Worm (Caenorhabditis elegans): ENCODE measurements around the gene alh-10.

Gene alh-10

DNA sequence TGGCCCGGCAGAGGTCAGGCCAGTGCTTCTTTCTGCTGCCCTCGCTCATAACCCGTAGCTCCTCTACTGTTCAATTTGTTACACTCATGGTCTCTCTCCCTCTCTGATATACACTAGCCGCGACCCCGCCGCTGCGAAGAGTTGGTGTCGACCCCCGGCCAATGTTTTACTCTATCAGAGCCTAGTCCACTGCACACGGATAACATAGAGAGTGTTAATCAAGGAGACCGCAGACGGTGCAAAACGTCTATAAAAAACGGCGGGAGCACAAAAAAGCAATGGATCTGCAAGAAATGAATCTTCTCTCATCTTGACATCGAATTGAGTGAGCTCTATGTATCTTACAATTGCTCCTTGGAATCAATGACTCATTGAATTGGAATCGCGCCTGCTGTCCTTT, 10.0 kb upstream of the alh-10 start:
- TF ChIP-seq egl-44 (GFP tag; IDR thresholded peaks at IDR 0.05) = no peak
- TF ChIP-seq F39B2.1 (GFP tag; IDR thresholded peaks at IDR 0.05) = no peak
- no peak for TF ChIP-seq repo-1 (tag; optimal IDR thresholded peaks at IDR 0.05)
- TF ChIP-seq K12H6.12 (tag; optimal IDR thresholded peaks at IDR 0.05) = no peak
- TF ChIP-seq nhr-179 (tag; optimal IDR thresholded peaks at IDR 0.05) = no peak
- TF ChIP-seq ceh-100 (GFP tag; IDR thresholded peaks at IDR 0.05) = no peak
- no peak for TF ChIP-seq ceh-91 (GFP tag; IDR thresholded peaks at IDR 0.05)
- no peak for TF ChIP-seq nhr-90 (tag; optimal IDR thresholded peaks at IDR 0.05)
- TF ChIP-seq T07F8.4 (tag; optimal IDR thresholded peaks at IDR 0.05) = no peak
- TF ChIP-seq F57A8.1 (GFP tag; optimal IDR thresholded peaks at IDR 0.05) = no peak
- no peak for TF ChIP-seq pha-4 (tag; optimal IDR thresholded peaks at IDR 0.05)
- TF ChIP-seq F52B5.7 (tag; optimal IDR thresholded peaks at IDR 0.05) = no peak
- TF ChIP-seq attf-6 (GFP tag; IDR thresholded peaks at IDR 0.05) = no peak
- TF ChIP-seq F23B12.7 (tag; optimal IDR thresholded peaks at IDR 0.05; ENCODE audit: insufficient read depth) = no peak

DNA sequence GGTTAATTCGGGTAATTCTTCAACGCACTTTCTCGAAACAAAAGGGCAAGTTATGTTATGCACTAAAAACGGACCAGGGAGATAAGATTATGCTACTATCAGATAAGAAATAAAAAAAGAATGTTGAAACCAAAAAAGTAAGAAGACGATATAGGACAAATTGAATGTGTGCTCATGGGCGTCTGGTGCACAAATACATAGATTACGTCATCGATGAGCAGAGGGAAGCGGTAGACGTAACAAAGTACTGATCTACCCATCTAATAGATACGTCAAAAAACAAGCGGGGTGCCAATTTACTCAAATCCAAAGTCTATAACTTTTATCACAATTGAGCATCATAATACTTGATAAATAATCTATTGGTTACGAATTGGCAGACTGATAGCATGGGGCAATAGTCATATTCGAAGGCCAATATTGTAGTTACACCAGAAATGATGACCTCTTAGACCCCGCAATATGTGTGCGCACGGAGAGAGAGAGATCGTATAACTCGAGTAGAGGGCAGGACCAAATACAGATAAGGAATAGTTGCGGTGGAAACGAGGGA, 8.6 kb upstream of the alh-10 start:
- TF ChIP-seq madf-8 (GFP tag; conservative IDR thresholded peaks at IDR 0.05) (no peak), lin-35 (GFP tag; optimal IDR thresholded peaks at IDR 0.05) (no peak), C17E4.6 (GFP tag; IDR thresholded peaks at IDR 0.05) (no peak), F57A8.1 (GFP tag; optimal IDR thresholded peaks at IDR 0.05) (no peak), rec-8 (tag; optimal IDR thresholded peaks at IDR 0.05) (no peak), zfh-2 (GFP tag; conservative IDR thresholded peaks at IDR 0.05) (no peak), ztf-26 (tag; optimal IDR thresholded peaks at IDR 0.05) (no peak), rcor-1 (GFP tag; IDR thresholded peaks at IDR 0.05) (no peak), aptf-2 (GFP tag; conservative IDR thresholded peaks at IDR 0.05) (no peak), gei-17 (GFP tag; optimal IDR thresholded peaks at IDR 0.05) (no peak), F22D6.2 (tag; optimal IDR thresholded peaks at IDR 0.05) (no peak), aptf-3 (GFP tag; IDR thresholded peaks at IDR 0.05) (no peak), akir-1 (GFP tag; optimal IDR thresholded peaks at IDR 0.05) (no peak), cebp-2 (GFP tag; IDR thresholded peaks at IDR 0.05) (no peak), K12H6.12 (tag; optimal IDR thresholded peaks at IDR 0.05) (no peak), repo-1 (tag; optimal IDR thresholded peaks at IDR 0.05) (no peak), attf-5 (GFP tag; optimal IDR thresholded peaks at IDR 0.05) (no peak), madf-3 (GFP tag; IDR thresholded peaks at IDR 0.05) (no peak)

- TF ChIP-seq attf-5 (GFP tag; optimal IDR thresholded peaks at IDR 0.05) = no peak
- TF ChIP-seq ztf-6 (GFP tag; IDR thresholded peaks at IDR 0.05) = no peak
- TF ChIP-seq sea-2 (GFP tag; IDR thresholded peaks at IDR 0.05) = no peak
- TF ChIP-seq lsl-1 (GFP tag; optimal IDR thresholded peaks at IDR 0.05) = no peak
- no peak for TF ChIP-seq dpff-1 (tag; optimal IDR thresholded peaks at IDR 0.05)
- TF ChIP-seq madf-6 (GFP tag; IDR thresholded peaks at IDR 0.05) = no peak
- TF ChIP-seq snpc-4 (GFP tag; optimal IDR thresholded peaks at IDR 0.05) = no peak
- TF ChIP-seq snpc-4 (tag; optimal IDR thresholded peaks at IDR 0.05) = no peak
- no peak for TF ChIP-seq nhr-179 (tag; optimal IDR thresholded peaks at IDR 0.05)
- no peak for TF ChIP-seq gei-17 (GFP tag; optimal IDR thresholded peaks at IDR 0.05)
- no peak for TF ChIP-seq efl-1 (GFP tag; optimal IDR thresholded peaks at IDR 0.05)
- TF ChIP-seq ztf-26 (tag; optimal IDR thresholded peaks at IDR 0.05) = no peak
- TF ChIP-seq attf-3 (GFP tag; conservative IDR thresholded peaks at IDR 0.05) = no peak
- TF ChIP-seq ama-1 (optimal IDR thresholded peaks at IDR 0.05) = no peak
- no peak for TF ChIP-seq ama-1 (GFP tag; optimal IDR thresholded peaks at IDR 0.05)
- TF ChIP-seq ekl-4 (GFP tag; IDR thresholded peaks at IDR 0.05) = no peak
- no peak for TF ChIP-seq K12H6.12 (tag; optimal IDR thresholded peaks at IDR 0.05)
- no peak for TF ChIP-seq nfya-2 (GFP tag; IDR thresholded peaks at IDR 0.05)
Measured at ce11 chrX:7151189-7151857, 7.9 kb upstream of the alh-10 start, which contains the start of gene lam-2. TSS of gene lam-2 (minus strand) at chrX:7151239.
